Fruit fly (Drosophila melanogaster) whole organism, embryonic: ENCODE measurements around the gene CG7556.

Experiments used
- Abd-B ChIP-seq: fragments of 200-800 bp; sonication (Bioruptor generic); optimal IDR thresholded peaks from 2 replicates; lab custom pipeline; 2018; ENCODE audit warnings: missing biosample characterization, mild to moderate bottlenecking, missing genetic modification characterization, moderate library complexity
- Asciz ChIP-seq: fragments of 200-800 bp; sonication (Bioruptor generic); optimal IDR thresholded peaks from 2 replicates; lab custom pipeline; 2017; ENCODE audit warnings: missing biosample characterization, mild to moderate bottlenecking, missing genetic modification characterization, missing genetic modification reagents
- Atf6 ChIP-seq: fragments of 200-800 bp; sonication (Bioruptor generic); IDR thresholded peaks from 2 replicates; pipeline ENCODE4 v1.3.6; 2022; ENCODE audit warnings: missing biosample characterization, missing genetic modification characterization
- C15 ChIP-seq: fragments of 200-800 bp; sonication (Bioruptor generic); IDR thresholded peaks from 3 replicates; pipeline ENCODE4 v1.3.6; 2022; ENCODE audit warnings: missing biosample characterization, missing genetic modification characterization
- CG10274 ChIP-seq: fragments of 200-800 bp; sonication (Bioruptor generic); optimal IDR thresholded peaks from 3 replicates; lab custom pipeline; 2017; ENCODE audit warnings: missing biosample characterization, mild to moderate bottlenecking, missing genetic modification characterization
- CG10321 ChIP-seq: fragments of 200-800 bp; sonication (Bioruptor generic); IDR thresholded peaks from 2 replicates; pipeline ENCODE4 v1.3.6; 2022; ENCODE audit warnings: missing biosample characterization, missing genetic modification characterization
- CG10654 ChIP-seq: fragments of 200-800 bp; sonication (Bioruptor generic); optimal IDR thresholded peaks from 2 replicates; lab custom pipeline; 2016; ENCODE audit warnings: missing biosample characterization, missing genetic modification characterization
- CG11398 ChIP-seq: fragments of 200-800 bp; sonication (Bioruptor generic); optimal IDR thresholded peaks from 2 replicates; lab custom pipeline; 2016; ENCODE audit warnings: missing biosample characterization, missing genetic modification characterization
- CG11456 ChIP-seq: fragments of 200-800 bp; sonication (Bioruptor generic); IDR thresholded peaks from 3 replicates; pipeline ENCODE4 v1.3.6; 2022; ENCODE audit warnings: missing biosample characterization, missing genetic modification characterization
- CG12659 ChIP-seq: fragments of 200-800 bp; sonication (Bioruptor generic); optimal IDR thresholded peaks from 3 replicates; lab custom pipeline; 2017; ENCODE audit warnings: mild to moderate bottlenecking, missing biosample characterization, missing genetic modification reagents, missing genetic modification characterization
- CG12744 ChIP-seq: fragments of 200-800 bp; sonication (Bioruptor generic); optimal IDR thresholded peaks from 2 replicates; lab custom pipeline; 2016; ENCODE audit warnings: missing biosample characterization, missing genetic modification characterization
- CG13624 ChIP-seq: fragments of 200-800 bp; sonication (Bioruptor generic); optimal IDR thresholded peaks from 2 replicates; lab custom pipeline; 2016; ENCODE audit warnings: missing biosample characterization, missing genetic modification characterization
- CG14710 ChIP-seq: fragments of 200-800 bp; sonication (Bioruptor generic); optimal IDR thresholded peaks from 3 replicates; lab custom pipeline; 2019; ENCODE audit warnings: missing biosample characterization, mild to moderate bottlenecking, missing genetic modification characterization, moderate library complexity
- CG15011 ChIP-seq: fragments of 200-800 bp; sonication (Bioruptor generic); optimal IDR thresholded peaks from 3 replicates; lab custom pipeline; 2018; ENCODE audit warnings: missing biosample characterization, mild to moderate bottlenecking, missing genetic modification characterization
- CG15269 ChIP-seq: fragments of 200-800 bp; sonication (Bioruptor generic); optimal IDR thresholded peaks from 2 replicates; lab custom pipeline; 2018; ENCODE audit warnings: missing biosample characterization, mild to moderate bottlenecking, missing genetic modification characterization, moderate library complexity
- CG15601 ChIP-seq: fragments of 200-800 bp; sonication (Bioruptor generic); optimal IDR thresholded peaks from 3 replicates; lab custom pipeline; 2019; ENCODE audit warnings: missing biosample characterization, mild to moderate bottlenecking, missing genetic modification characterization, moderate library complexity
- CG17186 ChIP-seq: fragments of 200-800 bp; sonication (Bioruptor generic); optimal IDR thresholded peaks from 3 replicates; lab custom pipeline; 2017; ENCODE audit warnings: missing biosample characterization, missing genetic modification reagents, missing genetic modification characterization
- CG17361 ChIP-seq: fragments of 200-800 bp; sonication (Bioruptor generic); IDR thresholded peaks from 3 replicates; pipeline ENCODE4 v1.3.6; 2022; ENCODE audit warnings: missing biosample characterization, missing genetic modification characterization
- CG1832 ChIP-seq: fragments of 200-800 bp; sonication (Bioruptor generic); optimal IDR thresholded peaks from 2 replicates; lab custom pipeline; 2017; ENCODE audit warnings: missing biosample characterization, mild to moderate bottlenecking, missing genetic modification characterization, inconsistent platforms
- CG30403 ChIP-seq: fragments of 200-800 bp; sonication (Bioruptor generic); optimal IDR thresholded peaks from 3 replicates; lab custom pipeline; 2016; ENCODE audit warnings: missing biosample characterization, missing genetic modification characterization
- CG31441 ChIP-seq: fragments of 200-800 bp; sonication (Bioruptor generic); IDR thresholded peaks from 2 replicates; pipeline ENCODE4 v1.3.6; 2022; ENCODE audit warnings: missing biosample characterization, missing genetic modification characterization
- CG33557 ChIP-seq: fragments of 200-800 bp; sonication (Bioruptor generic); optimal IDR thresholded peaks from 2 replicates; lab custom pipeline; 2019; ENCODE audit warnings: missing biosample characterization, mild to moderate bottlenecking, missing genetic modification characterization, moderate library complexity
- CG3407 ChIP-seq: fragments of 200-800 bp; sonication (Bioruptor generic); optimal IDR thresholded peaks from 2 replicates; lab custom pipeline; 2018; ENCODE audit warnings: missing biosample characterization, mild to moderate bottlenecking, missing genetic modification characterization
- CG34224 ChIP-seq: fragments of 200-800 bp; sonication (Bioruptor generic); IDR thresholded peaks from 3 replicates; pipeline ENCODE4 v1.3.6; 2022; ENCODE audit warnings: missing biosample characterization, missing genetic modification characterization; ENCODE audit not compliant: partially characterized antibody
- CG4707 ChIP-seq: fragments of 200-800 bp; sonication (Bioruptor generic); optimal IDR thresholded peaks from 2 replicates; lab custom pipeline; 2018; ENCODE audit warnings: missing biosample characterization, mild to moderate bottlenecking, missing genetic modification characterization, moderate library complexity
- CG4854 ChIP-seq: fragments of 200-800 bp; sonication (Bioruptor generic); optimal IDR thresholded peaks from 2 replicates; lab custom pipeline; 2016; ENCODE audit warnings: missing biosample characterization, missing genetic modification characterization, inconsistent platforms
- CG5180 ChIP-seq: fragments of 200-800 bp; sonication (Bioruptor generic); optimal IDR thresholded peaks from 3 replicates; lab custom pipeline; 2017; ENCODE audit warnings: missing biosample characterization, missing genetic modification characterization, mild to moderate bottlenecking, moderate library complexity, missing genetic modification reagents
- CG7839 ChIP-seq: fragments of 200-800 bp; sonication (Bioruptor generic); optimal IDR thresholded peaks from 3 replicates; lab custom pipeline; 2018; ENCODE audit warnings: missing biosample characterization, mild to moderate bottlenecking, missing genetic modification characterization, moderate library complexity
- CG8765 ChIP-seq: fragments of 200-800 bp; sonication (Bioruptor generic); IDR thresholded peaks from 2 replicates; pipeline ENCODE4 v1.3.6; 2022; ENCODE audit warnings: missing biosample characterization, missing genetic modification characterization
- CG9727 ChIP-seq: fragments of 200-800 bp; sonication (Bioruptor generic); optimal IDR thresholded peaks from 3 replicates; lab custom pipeline; 2017; ENCODE audit warnings: missing biosample characterization, mild to moderate bottlenecking, missing genetic modification characterization
- CkIIα-i1 ChIP-seq: fragments of 200-800 bp; sonication (Bioruptor generic); IDR thresholded peaks from 2 replicates; pipeline ENCODE4 v1.3.6; 2022; ENCODE audit warnings: missing biosample characterization, missing genetic modification characterization
- Lpt ChIP-seq: fragments of >200 bp; optimal IDR thresholded peaks from 2 replicates; lab custom pipeline; 2018; ENCODE audit warnings: missing biosample characterization, missing genetic modification characterization
- NfI ChIP-seq: fragments of 200-800 bp; sonication (Bioruptor generic); optimal IDR thresholded peaks from 3 replicates; lab custom pipeline; 2018; ENCODE audit warnings: missing biosample characterization, mild to moderate bottlenecking, missing genetic modification characterization, moderate library complexity
- Ravus ChIP-seq: fragments of 200-800 bp; sonication (Bioruptor generic); IDR thresholded peaks from 2 replicates; pipeline ENCODE4 v1.3.6; 2022; ENCODE audit warnings: missing biosample characterization, missing genetic modification characterization
- abd-A ChIP-seq: fragments of 200-800 bp; sonication (Bioruptor generic); optimal IDR thresholded peaks from 3 replicates; lab custom pipeline; 2019; ENCODE audit warnings: missing biosample characterization, mild to moderate bottlenecking, missing genetic modification characterization, moderate library complexity
- amos ChIP-seq: fragments of 200-800 bp; sonication (Bioruptor generic); IDR thresholded peaks from 2 replicates; pipeline ENCODE4 v1.3.6; 2022; ENCODE audit warnings: missing biosample characterization, missing genetic modification characterization; ENCODE audit not compliant: partially characterized antibody
- chinmo ChIP-seq: fragments of 200-800 bp; sonication (Bioruptor generic); IDR thresholded peaks from 4 replicates; pipeline ENCODE4 v1.3.6; 2022; ENCODE audit warnings: missing biosample characterization, missing genetic modification characterization; ENCODE audit not compliant: partially characterized antibody
- gcm ChIP-seq: fragments of 200-800 bp; sonication (Bioruptor generic); optimal IDR thresholded peaks from 2 replicates; lab custom pipeline; 2019; ENCODE audit warnings: missing biosample characterization, mild to moderate bottlenecking, missing genetic modification characterization, moderate library complexity
- hkb ChIP-seq, 2 experiments: fragments of 200-800 bp in 1 of 2; fragments of >200 bp in 1 of 2; sonication (Bioruptor generic) in 1 of 2; IDR thresholded peaks in 1 of 2; optimal IDR thresholded peaks in 1 of 2; 2 replicates each; pipeline versions ENCODE4 v1.3.6 to Lab custom; 2017 to 2022; ENCODE audit warnings: missing biosample characterization in 1 of 2, missing genetic modification characterization in 1 of 2
- jing ChIP-seq: fragments of 200-800 bp; sonication (Bioruptor generic); optimal IDR thresholded peaks from 2 replicates; lab custom pipeline; 2018; ENCODE audit warnings: missing biosample characterization, mild to moderate bottlenecking, missing genetic modification characterization
- kah ChIP-seq: fragments of 200-800 bp; sonication (Bioruptor generic); optimal IDR thresholded peaks from 2 replicates; lab custom pipeline; 2018; ENCODE audit warnings: missing biosample characterization, mild to moderate bottlenecking, missing genetic modification characterization
- org-1 ChIP-seq: fragments of 200-800 bp; sonication (Bioruptor generic); optimal IDR thresholded peaks from 2 replicates; lab custom pipeline; 2017; ENCODE audit warnings: missing biosample characterization, missing genetic modification characterization
- otp ChIP-seq: fragments of 200-800 bp; sonication (Bioruptor generic); IDR thresholded peaks from 3 replicates; pipeline ENCODE4, ENCODE4 v1.3.6; 2022; ENCODE audit warnings: missing biosample characterization, missing genetic modification characterization
- rib ChIP-seq: fragments of 200-800 bp; sonication (Bioruptor generic); IDR thresholded peaks from 2 replicates; pipeline ENCODE4 v1.3.6; 2022; ENCODE audit warnings: missing biosample characterization, missing genetic modification characterization
- slbo ChIP-seq: fragments of 200-800 bp; sonication (Bioruptor generic); IDR thresholded peaks from 2 replicates; pipeline ENCODE4 v1.3.6; 2022; ENCODE audit warnings: missing biosample characterization, missing genetic modification characterization
- tx ChIP-seq: fragments of 200-800 bp; sonication (Bioruptor generic); optimal IDR thresholded peaks from 2 replicates; lab custom pipeline; 2016; ENCODE audit warnings: missing biosample characterization, missing genetic modification characterization
- vnd ChIP-seq: fragments of 200-800 bp; sonication (Bioruptor generic); IDR thresholded peaks from 3 replicates; pipeline ENCODE4 v1.3.6; 2022; ENCODE audit warnings: missing biosample characterization, missing genetic modification characterization; ENCODE audit not compliant: partially characterized antibody
- wor ChIP-seq: fragments of 200-800 bp; sonication (Bioruptor generic); IDR thresholded peaks from 2 replicates; pipeline ENCODE4 v1.3.6; 2022; ENCODE audit warnings: missing biosample characterization, missing genetic modification characterization
- yki ChIP-seq: fragments of >200 bp; optimal IDR thresholded peaks from 3 replicates; lab custom pipeline; 2018
- zfh1 ChIP-seq: fragments of 200-800 bp; sonication (Bioruptor generic); IDR thresholded peaks from 3 replicates; pipeline ENCODE4 v1.3.6; 2022; ENCODE audit warnings: missing biosample characterization, missing genetic modification characterization

CG7556 gene

DNA sequence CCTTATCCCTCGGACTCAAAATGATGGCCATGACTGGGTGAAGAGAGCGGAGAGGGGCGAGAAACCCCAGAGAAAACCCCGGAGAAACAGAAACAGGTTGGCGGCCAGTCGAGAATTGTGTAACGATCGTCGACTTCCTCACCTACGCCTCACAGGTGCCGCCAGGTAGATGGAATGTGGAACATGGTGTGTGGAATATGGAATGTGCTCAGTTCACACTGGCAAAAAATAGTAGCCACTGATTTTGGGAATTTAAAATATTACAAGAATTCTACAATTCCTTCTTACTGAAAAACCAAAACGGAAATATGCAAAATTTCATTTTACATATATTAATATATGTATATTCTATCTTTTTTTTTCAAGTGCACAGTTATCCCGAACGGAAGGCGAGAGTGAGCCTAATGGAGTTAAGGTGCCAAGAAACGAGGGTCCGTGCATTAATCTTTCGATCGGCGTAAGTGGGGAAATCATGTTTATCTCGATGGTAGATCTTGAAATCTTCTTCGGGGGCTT lies 23.6 kb downstream of the CG7556 start (continued):
- TF ChIP-seq CG13624 (GFP tag; lab: Kevin White, UChicago) (no peak), abd-A (tag; lab: Kevin White, UChicago) (peak; percentile 58), CG9727 (GFP tag; lab: Kevin White, UChicago) (peak; percentile 96), CG17186 (GFP tag; lab: Kevin White, UChicago) (no peak), hkb (optimal IDR thresholded peaks at IDR 0.05; lab: Kevin White, UChicago) (no peak), hkb (GFP tag; IDR thresholded peaks at IDR 0.05; lab: Robert Waterston, UW) (peak; percentile 82), CG12744 (GFP tag; lab: Kevin White, UChicago) (no peak), otp (GFP tag; lab: Robert Waterston, UW) (peak; percentile 87), CG10274 (GFP tag; lab: Kevin White, UChicago) (peak; percentile 47), CG1832 (no peak), CG17361 (GFP tag; lab: Robert Waterston, UW) (peak; percentile 84), CG15011 (GFP tag; lab: Kevin White, UChicago) (peak; percentile 63), CG10321 (GFP tag; lab: Robert Waterston, UW) (no peak), gcm (GFP tag; lab: Kevin White, UChicago) (peak; percentile 85), CG7839 (peak; percentile 89), CG3407 (GFP tag; lab: Kevin White, UChicago) (peak; percentile 76), CG34224 (no peak), wor (0 out of 2 replicates have a peak, but pooled peaks have one; percentile 29), NfI (GFP tag; lab: Kevin White, UChicago) (peak; percentile 65), CG30403 (GFP tag; lab: Kevin White, UChicago) (peak; percentile 79), Atf6 (GFP tag; lab: Robert Waterston, UW) (peak; percentile 73), rib (GFP tag; lab: Robert Waterston, UW) (peak; percentile 87), vnd (GFP tag; lab: Robert Waterston, UW) (no peak), zfh1 (GFP tag; lab: Robert Waterston, UW) (peak; percentile 95), yki (lab: Kevin White, UChicago) (no peak), Lpt (no peak), CG12659 (peak; percentile 54), CG31441 (peak; percentile 91), CG8765 (GFP tag; lab: Robert Waterston, UW) (peak; percentile 90), Ravus (no peak; the same call in 1 of the 2 replicates), jing (peak; percentile 50), CG4854 (peak; percentile 24), slbo (peak; percentile 73), chinmo (GFP tag; lab: Robert Waterston, UW) (no peak), Abd-B (GFP tag; lab: Kevin White, UChicago) (peak; percentile 73), CG11456 (GFP tag; lab: Robert Waterston, UW) (peak; percentile 79; the same call in 2 of the 3 replicates), CG11398 (GFP tag; lab: Kevin White, UChicago) (no peak), amos (GFP tag; lab: Robert Waterston, UW) (no peak), tx (GFP tag; lab: Kevin White, UChicago) (no peak), kah (GFP tag; lab: Kevin White, UChicago) (peak; percentile 55), Asciz (GFP tag; lab: Kevin White, UChicago) (peak; percentile 54), CG4707 (peak; percentile 36), C15 (GFP tag; lab: Robert Waterston, UW) (peak; percentile 24; the same call in 1 of the 3 replicates), CG15269 (tag; lab: Kevin White, UChicago) (peak; percentile 60), CkIIα-i1 (GFP tag; lab: Robert Waterston, UW) (no peak), CG33557 (peak; percentile 97), CG15601 (peak; percentile 85), org-1 (GFP tag; lab: Kevin White, UChicago) (peak; percentile 68), CG5180 (GFP tag; lab: Kevin White, UChicago) (peak; percentile 63), CG10654 (GFP tag; lab: Kevin White, UChicago) (peak; percentile 75), CG14710 (peak; percentile 93)
